Worm (Caenorhabditis elegans) whole organism, mixed stage, embryonic: Measurements from ENCODE around the gene C33H5.1.

Experiments used
- drap-1 ChIP-seq: fragments of 200-800 bp; sonication (Bioruptor generic); optimal IDR thresholded peaks from 3 replicates; lab custom pipeline; 2018; ENCODE audit warnings: mild to moderate bottlenecking, missing genetic modification characterization, missing compliant biosample characterization
- lin-13 ChIP-seq: fragments of 150-350 bp; optimal IDR thresholded peaks from 2 replicates; lab custom pipeline; 2014; ENCODE audit warnings: missing biosample characterization, missing genetic modification characterization
- mep-1 ChIP-seq: fragments of 150-350 bp; optimal IDR thresholded peaks from 2 replicates; lab custom pipeline; 2017; ENCODE audit warnings: missing biosample characterization, missing genetic modification reagents, missing genetic modification characterization, inconsistent platforms
- nhr-12 ChIP-seq: fragments of 150-350 bp; optimal IDR thresholded peaks from 2 replicates; lab custom pipeline; 2014; ENCODE audit warnings: missing biosample characterization, missing genetic modification characterization
- nhr-237 ChIP-seq: fragments of 150-350 bp; optimal IDR thresholded peaks from 2 replicates; lab custom pipeline; 2014; ENCODE audit warnings: missing biosample characterization, missing genetic modification characterization

DNA sequence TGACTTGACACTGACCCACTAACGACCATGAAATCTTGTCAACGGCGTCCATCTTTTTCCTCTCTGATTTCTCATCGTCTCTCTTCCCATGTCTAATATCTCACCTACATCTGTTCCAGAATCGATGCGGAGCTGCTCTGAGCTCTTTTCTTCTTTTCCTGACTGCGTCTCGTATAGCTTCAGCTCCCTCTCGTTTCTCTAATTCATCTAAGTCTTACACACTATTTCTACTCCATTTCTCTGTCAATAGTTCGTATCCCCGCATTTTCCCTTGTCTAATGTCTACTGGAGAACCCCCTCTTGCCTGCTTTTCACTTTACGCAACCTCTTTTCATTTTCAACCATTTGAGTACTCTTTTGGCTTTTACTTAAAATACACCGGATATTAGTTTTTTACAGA is 9.1 kb downstream of the C33H5.1 start, which contains the start of gene ric-3:
- TF ChIP-seq nhr-12, result no peak
- no peak for TF ChIP-seq lin-13 (tag; lab: Kevin White, UChicago)
- TF ChIP-seq drap-1 (GFP tag; lab: Kevin White, UChicago), result no peak
- no peak for TF ChIP-seq nhr-237 (tag; lab: Kevin White, UChicago)
- TF ChIP-seq mep-1 (tag; lab: Kevin White, UChicago), result peak; percentile 29
